Worm (Caenorhabditis elegans) whole organism, late embryonic: ENCODE measurements around the gene T01D1.3.

Experiments
- C38D4.7 ChIP-seq: fragments of 200-800 bp; sonication (Bioruptor generic); optimal IDR thresholded peaks from 2 replicates; lab custom pipeline; 2018; ENCODE audit warnings: mild to moderate bottlenecking, missing genetic modification characterization, moderate library complexity, missing compliant biosample characterization
- Y22D7AL.16 ChIP-seq: sonication (generic microtip); optimal IDR thresholded peaks from 2 replicates; lab custom pipeline; 2016; ENCODE audit warnings: missing genetic modification characterization, missing compliant biosample characterization
- ceh-30 ChIP-seq: fragments of 150-350 bp; optimal IDR thresholded peaks from 2 replicates; lab custom pipeline; 2014; ENCODE audit warnings: missing biosample characterization, missing genetic modification characterization
- elt-2 ChIP-seq: sonication (generic microtip); optimal IDR thresholded peaks from 2 replicates; lab custom pipeline; 2016; ENCODE audit warnings: missing genetic modification reagents, missing genetic modification characterization, missing compliant biosample characterization
- fkh-10 ChIP-seq: fragments of 150-350 bp; optimal IDR thresholded peaks from 2 replicates; lab custom pipeline; 2014; ENCODE audit warnings: missing biosample characterization, missing genetic modification reagents, missing genetic modification characterization
- nhr-11 ChIP-seq: fragments of 150-350 bp; optimal IDR thresholded peaks from 2 replicates; lab custom pipeline; 2014; ENCODE audit warnings: missing biosample characterization, missing genetic modification characterization
- pha-2 ChIP-seq: sonication (generic microtip); optimal IDR thresholded peaks from 2 replicates; lab custom pipeline; 2017; ENCODE audit warnings: mild to moderate bottlenecking, missing genetic modification characterization, missing compliant biosample characterization
- pha-4 ChIP-seq: fragments of 150-350 bp; optimal IDR thresholded peaks from 2 replicates; lab custom pipeline; 2018; ENCODE audit warnings: missing biosample characterization, missing genetic modification reagents, missing genetic modification characterization
- pqm-1 ChIP-seq: sonication (generic microtip); optimal IDR thresholded peaks from 2 replicates; lab custom pipeline; 2016; ENCODE audit warnings: missing genetic modification characterization, missing compliant biosample characterization
- rnt-1 ChIP-seq: sonication (generic microtip); optimal IDR thresholded peaks from 2 replicates; lab custom pipeline; 2016; ENCODE audit warnings: missing genetic modification characterization, missing compliant biosample characterization
- sdc-2 ChIP-seq: sonication (generic microtip); optimal IDR thresholded peaks from 2 replicates; lab custom pipeline; 2016; ENCODE audit warnings: missing genotype, missing genetic modification characterization, missing compliant biosample characterization

ce11 chrII:188967-189366 is 13.2 kb upstream of the T01D1.3 start, which contains the start of gene T01D1.5:
- no peak for TF ChIP-seq pha-4 (tag; lab: Kevin White, UChicago)
- no peak for TF ChIP-seq ceh-30 (tag; lab: Kevin White, UChicago)
- no peak for TF ChIP-seq pqm-1 (tag; lab: Kevin White, UChicago)
- no peak for TF ChIP-seq Y22D7AL.16 (tag; lab: Kevin White, UChicago)
- no peak for TF ChIP-seq C38D4.7
- TF ChIP-seq fkh-10 (GFP tag; lab: Kevin White, UChicago) = no peak
- TF ChIP-seq rnt-1 (tag; lab: Kevin White, UChicago) = no peak
- no peak for TF ChIP-seq sdc-2
- TF ChIP-seq elt-2 = no peak
- TF ChIP-seq nhr-11 = no peak
- TF ChIP-seq pha-2 (tag; lab: Kevin White, UChicago) = no peak
